Fruit fly (Drosophila melanogaster): ENCODE measurements around the gene AstCC.
A peak's percentile ranks its signal among the peaks of the same experiment; 100 is the strongest.

The AstCC gene

DNA sequence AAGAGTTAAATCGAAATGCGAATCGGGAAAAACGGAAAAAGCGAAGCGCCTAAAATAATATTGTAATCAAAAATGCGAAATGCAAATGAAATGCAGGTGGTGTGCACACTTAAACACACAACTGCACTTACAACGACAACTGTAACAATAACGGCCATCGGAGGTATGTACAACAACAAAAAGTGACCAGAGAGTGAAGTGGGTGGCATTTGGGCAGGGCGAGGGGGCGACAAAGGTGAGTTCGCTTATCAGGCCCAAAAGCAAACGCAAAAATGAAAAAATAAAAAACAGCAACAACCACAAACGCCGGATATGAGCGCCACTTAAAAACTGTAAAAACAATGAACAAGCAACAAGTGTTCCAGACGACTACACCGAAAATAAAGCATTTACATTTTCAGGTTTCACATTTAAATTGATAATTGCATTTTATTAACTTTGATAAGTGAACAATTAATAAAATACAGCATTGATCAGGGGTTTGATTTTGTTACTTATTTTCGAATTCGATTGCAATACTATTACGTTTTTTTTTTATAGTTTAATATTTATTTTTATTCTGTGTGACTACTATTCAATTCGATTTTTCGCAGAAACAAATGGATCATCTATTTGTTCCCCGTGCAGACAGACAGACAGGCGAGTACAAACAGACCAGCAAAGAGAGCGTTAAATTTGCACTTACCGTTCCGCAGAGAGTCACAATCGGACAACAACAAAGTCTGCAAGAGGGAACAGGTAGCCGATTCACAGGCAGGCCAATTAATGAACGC lies 19.7 kb downstream of the AstCC start:
- peak; percentile 52 for TF ChIP-seq CG5204 (GFP tag; optimal IDR thresholded peaks at IDR 0.05)
- peak; percentile 68 for TF ChIP-seq cic (GFP tag; optimal IDR thresholded peaks at IDR 0.05)
- peak; percentile 58 for TF ChIP-seq CG7045 (GFP tag; optimal IDR thresholded peaks at IDR 0.05)
- TF ChIP-seq toe (GFP tag; optimal IDR thresholded peaks at IDR 0.05) = peak; percentile 45
- TF ChIP-seq CG33017 (tag; optimal IDR thresholded peaks at IDR 0.05) = peak; percentile 86
- TF ChIP-seq cnc (optimal IDR thresholded peaks at IDR 0.05) = peak in 1 of 2 experiments; percentile 18
- TF ChIP-seq ovo (GFP tag; optimal IDR thresholded peaks at IDR 0.05) = peak; percentile 70
- TF ChIP-seq pad (GFP tag; optimal IDR thresholded peaks at IDR 0.05) = peak; percentile 69
- peak; percentile 53 for TF ChIP-seq CG1620 (GFP tag; optimal IDR thresholded peaks at IDR 0.05)
- TF ChIP-seq Mnt (GFP tag; optimal IDR thresholded peaks at IDR 0.05) = peak; percentile 52
- TF ChIP-seq CG11617 (GFP tag; optimal IDR thresholded peaks at IDR 0.05) = peak; percentile 89
- peak; percentile 82 for TF ChIP-seq CG14711 (tag; optimal IDR thresholded peaks at IDR 0.05)
- peak; percentile 76 for TF ChIP-seq tj (GFP tag; optimal IDR thresholded peaks at IDR 0.05)
- peak; percentile 94 for TF ChIP-seq kay (GFP tag; ENCODE audit: borderline replicate concordance)
- peak; percentile 72 for TF ChIP-seq CG12768 (GFP tag; optimal IDR thresholded peaks at IDR 0.05)
- TF ChIP-seq Crg-1 (GFP tag; optimal IDR thresholded peaks at IDR 0.05) = peak; percentile 35
- TF ChIP-seq CG7101 (tag; optimal IDR thresholded peaks at IDR 0.05) = peak; percentile 85
- no peak for TF ChIP-seq Clk (GFP tag; optimal IDR thresholded peaks at IDR 0.05)
- TF ChIP-seq Hr96 (GFP tag; optimal IDR thresholded peaks at IDR 0.05) = peak; percentile 2
- peak; percentile 91 for TF ChIP-seq bab1 (GFP tag; optimal IDR thresholded peaks at IDR 0.05)

dm6 chr2L:11061155-11061554 lies 23.9 kb downstream of the AstCC start:
- TF ChIP-seq CG5204 (GFP tag; optimal IDR thresholded peaks at IDR 0.05) (no peak), tj (GFP tag; optimal IDR thresholded peaks at IDR 0.05) (no peak), CG7045 (GFP tag; optimal IDR thresholded peaks at IDR 0.05) (no peak), CG11617 (GFP tag; optimal IDR thresholded peaks at IDR 0.05) (no peak), cnc (optimal IDR thresholded peaks at IDR 0.05) (no peak), CG1620 (GFP tag; optimal IDR thresholded peaks at IDR 0.05) (no peak), pad (GFP tag; optimal IDR thresholded peaks at IDR 0.05) (no peak), Crg-1 (GFP tag; optimal IDR thresholded peaks at IDR 0.05) (no peak), toe (GFP tag; optimal IDR thresholded peaks at IDR 0.05) (no peak), Mnt (GFP tag; optimal IDR thresholded peaks at IDR 0.05) (no peak), cic (GFP tag; optimal IDR thresholded peaks at IDR 0.05) (no peak), CG14711 (tag; optimal IDR thresholded peaks at IDR 0.05) (no peak), CG7101 (tag; optimal IDR thresholded peaks at IDR 0.05) (no peak), ovo (GFP tag; optimal IDR thresholded peaks at IDR 0.05) (no peak)

DNA sequence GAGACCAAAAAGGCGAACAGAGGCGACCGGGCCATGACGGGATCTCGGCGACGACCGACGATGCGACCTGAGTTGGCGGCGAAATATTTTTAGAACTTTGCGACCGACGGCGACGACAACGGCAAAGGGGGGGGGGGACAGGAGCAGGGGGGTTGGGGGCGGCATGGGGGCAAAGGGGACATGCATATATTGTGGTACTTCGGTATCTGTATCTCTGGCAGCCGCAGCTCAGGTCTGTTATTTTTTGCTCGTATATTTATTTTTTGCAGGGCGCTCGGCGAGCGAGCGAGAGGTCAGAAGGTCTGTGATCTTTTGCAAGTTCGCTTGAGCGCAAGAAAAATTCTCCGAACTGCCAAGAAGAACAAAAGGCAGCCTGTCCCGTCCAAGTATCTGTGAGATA lies 25.8 kb downstream of the AstCC start:
- TF ChIP-seq cic (GFP tag; optimal IDR thresholded peaks at IDR 0.05) = no peak
- no peak for TF ChIP-seq CG33017 (tag; optimal IDR thresholded peaks at IDR 0.05)
- no peak for TF ChIP-seq CG5204 (GFP tag; optimal IDR thresholded peaks at IDR 0.05)
- no peak for TF ChIP-seq pad (GFP tag; optimal IDR thresholded peaks at IDR 0.05)
- TF ChIP-seq toe (GFP tag; optimal IDR thresholded peaks at IDR 0.05) = no peak
- TF ChIP-seq ovo (GFP tag; optimal IDR thresholded peaks at IDR 0.05) = no peak
- no peak for TF ChIP-seq cnc (optimal IDR thresholded peaks at IDR 0.05)
- no peak for TF ChIP-seq Clk (GFP tag; optimal IDR thresholded peaks at IDR 0.05)
- no peak for TF ChIP-seq CG7045 (GFP tag; optimal IDR thresholded peaks at IDR 0.05)
- TF ChIP-seq bab1 (GFP tag; optimal IDR thresholded peaks at IDR 0.05) = no peak
- TF ChIP-seq kay (GFP tag; ENCODE audit: borderline replicate concordance) = no peak
- TF ChIP-seq CG7101 (tag; optimal IDR thresholded peaks at IDR 0.05) = no peak
- TF ChIP-seq CG1620 (GFP tag; optimal IDR thresholded peaks at IDR 0.05) = no peak

- peak; percentile 59 for TF ChIP-seq CG12768 (GFP tag; optimal IDR thresholded peaks at IDR 0.05)
- TF ChIP-seq ovo (GFP tag; optimal IDR thresholded peaks at IDR 0.05) = no peak
- no peak for TF ChIP-seq Mnt (GFP tag; optimal IDR thresholded peaks at IDR 0.05)
Measured at dm6 chr2L:11058111-11058665, 26.8 kb downstream of the AstCC start.

DNA sequence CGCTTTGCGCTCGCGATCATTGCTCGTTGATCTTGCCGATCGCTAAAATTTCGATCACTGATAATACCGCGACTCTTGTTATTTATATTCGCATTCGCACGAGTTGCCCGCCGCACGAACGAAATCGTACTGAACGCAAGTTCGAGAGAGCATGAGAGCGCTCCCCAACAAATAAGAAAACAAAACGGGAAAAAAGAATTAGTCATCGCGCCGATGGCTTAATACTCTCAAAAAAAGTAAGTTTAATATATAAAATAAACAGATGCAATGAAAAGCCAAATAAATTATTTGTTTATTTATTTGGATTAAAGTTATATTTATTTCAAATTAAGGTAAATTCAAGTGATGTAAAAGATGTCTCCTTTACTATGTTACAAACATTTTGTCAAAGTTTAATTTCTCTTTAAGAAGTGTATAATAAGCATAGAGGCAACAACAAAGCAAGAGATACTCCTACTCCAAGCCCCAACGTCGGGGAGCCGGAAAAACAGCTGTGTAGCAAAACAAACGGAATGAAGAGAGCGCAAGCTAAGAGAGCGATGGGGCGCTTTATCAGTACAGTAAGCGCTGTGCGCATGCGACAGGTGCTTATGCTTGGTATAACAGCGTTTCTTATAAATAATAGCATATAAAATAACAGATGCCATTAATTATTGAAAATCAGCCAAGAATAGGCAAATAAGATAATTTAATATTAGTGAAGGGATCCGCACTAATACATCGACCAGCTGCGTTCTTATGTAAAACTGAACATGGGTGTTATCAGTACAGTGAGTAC lies 27.5 kb downstream of the AstCC start:
- TF ChIP-seq CG1620 (GFP tag; optimal IDR thresholded peaks at IDR 0.05) (peak; percentile 34), CG5204 (GFP tag; optimal IDR thresholded peaks at IDR 0.05) (peak; percentile 81), CG14711 (tag; optimal IDR thresholded peaks at IDR 0.05) (peak; percentile 16), cnc (optimal IDR thresholded peaks at IDR 0.05) (no peak), kay (GFP tag; ENCODE audit: borderline replicate concordance) (peak; percentile 96), CG12768 (GFP tag; optimal IDR thresholded peaks at IDR 0.05) (peak; percentile 71), bab1 (GFP tag; optimal IDR thresholded peaks at IDR 0.05) (peak; percentile 75), CG33017 (tag; optimal IDR thresholded peaks at IDR 0.05) (peak; percentile 25), toe (GFP tag; optimal IDR thresholded peaks at IDR 0.05) (peak; percentile 38), CG7101 (tag; optimal IDR thresholded peaks at IDR 0.05) (peak; percentile 44), pad (GFP tag; optimal IDR thresholded peaks at IDR 0.05) (peak; percentile 54), Crg-1 (GFP tag; optimal IDR thresholded peaks at IDR 0.05) (no peak), CG7045 (GFP tag; optimal IDR thresholded peaks at IDR 0.05) (peak; percentile 51), cic (GFP tag; optimal IDR thresholded peaks at IDR 0.05) (peak; percentile 70), CG11617 (GFP tag; optimal IDR thresholded peaks at IDR 0.05) (peak; percentile 63), Mnt (GFP tag; optimal IDR thresholded peaks at IDR 0.05) (peak; percentile 59), Hr96 (GFP tag; optimal IDR thresholded peaks at IDR 0.05) (peak; percentile 41), ovo (GFP tag; optimal IDR thresholded peaks at IDR 0.05) (peak; percentile 11), tj (GFP tag; optimal IDR thresholded peaks at IDR 0.05) (peak; percentile 40), Clk (GFP tag; optimal IDR thresholded peaks at IDR 0.05) (no peak)
